Worm (Caenorhabditis elegans): ENCODE measurements around the gene egl-23.

egl-23 gene

ce11 chrIV:14033502-14033751 lies 44.5 kb downstream of the egl-23 start:
- TF ChIP-seq mep-1 (tag; optimal IDR thresholded peaks at IDR 0.05) (no peak), zip-8 (tag; optimal IDR thresholded peaks at IDR 0.05) (peak; percentile 5)

ce11 chrIV:14033752-14034570 lies 45.1 kb downstream of the egl-23 start:
- peak; percentile 98 for TF ChIP-seq cnd-1 (tag; optimal IDR thresholded peaks at IDR 0.05)
- TF ChIP-seq sem-2 (GFP tag; optimal IDR thresholded peaks at IDR 0.05), result peak; percentile 97
- TF ChIP-seq nhr-76 (tag; optimal IDR thresholded peaks at IDR 0.05), result no peak
- TF ChIP-seq ham-2 (GFP tag; optimal IDR thresholded peaks at IDR 0.05), result peak; percentile 93
- TF ChIP-seq nhr-28 (tag; optimal IDR thresholded peaks at IDR 0.05), result peak; percentile 85
- peak; percentile 98 for TF ChIP-seq M03D4.4 (tag; optimal IDR thresholded peaks at IDR 0.05)
- TF ChIP-seq hlh-1 (tag; optimal IDR thresholded peaks at IDR 0.05), result peak; percentile 78
- TF ChIP-seq mab-5 (tag; optimal IDR thresholded peaks at IDR 0.05), result peak; percentile 47
- TF ChIP-seq blmp-1 (tag; optimal IDR thresholded peaks at IDR 0.05), result peak; percentile 78
- peak; percentile 55 for TF ChIP-seq elt-3 (tag; optimal IDR thresholded peaks at IDR 0.05)
- TF ChIP-seq unc-62 (GFP tag; optimal IDR thresholded peaks at IDR 0.05), result peak; percentile 62
- peak; percentile 81 for TF ChIP-seq ces-1 (GFP tag; optimal IDR thresholded peaks at IDR 0.05)
- peak; percentile 79 for TF ChIP-seq nhr-12 (tag; optimal IDR thresholded peaks at IDR 0.05)
- TF ChIP-seq mls-2 (tag; optimal IDR thresholded peaks at IDR 0.05), result peak; percentile 99
- TF ChIP-seq tbx-8 (GFP tag; optimal IDR thresholded peaks at IDR 0.05), result peak; percentile 98
- peak; percentile 47 for TF ChIP-seq nhr-2 (tag; optimal IDR thresholded peaks at IDR 0.05)
- TF ChIP-seq bed-3 (GFP tag; optimal IDR thresholded peaks at IDR 0.05), result peak; percentile 81
- peak; percentile 86 for TF ChIP-seq nhr-237 (tag; optimal IDR thresholded peaks at IDR 0.05)
- peak; percentile 96 for TF ChIP-seq ztf-11 (tag; optimal IDR thresholded peaks at IDR 0.05)
- TF ChIP-seq elt-1 (tag; optimal IDR thresholded peaks at IDR 0.05; ENCODE audit: borderline replicate concordance, insufficient read depth), result peak; percentile 37
- TF ChIP-seq ceh-39 (tag; optimal IDR thresholded peaks at IDR 0.05), result peak; percentile 85
- peak; percentile 93 for TF ChIP-seq lin-32 (GFP tag; optimal IDR thresholded peaks at IDR 0.05)
- peak; percentile 81 for TF ChIP-seq lsy-2 (tag; optimal IDR thresholded peaks at IDR 0.05)
- peak; percentile 97 for TF ChIP-seq drap-1 (GFP tag; optimal IDR thresholded peaks at IDR 0.05)
- peak; percentile 99 for TF ChIP-seq sptf-1 (tag; optimal IDR thresholded peaks at IDR 0.05)
- peak; percentile 94 for TF ChIP-seq flh-1 (GFP tag; optimal IDR thresholded peaks at IDR 0.05)
- no peak for TF ChIP-seq lin-13 (tag; optimal IDR thresholded peaks at IDR 0.05)
- TF ChIP-seq pha-4 (tag; optimal IDR thresholded peaks at IDR 0.05), result peak; percentile 50
- TF ChIP-seq ceh-43 (GFP tag; optimal IDR thresholded peaks at IDR 0.05), result peak; percentile 95
- no peak for TF ChIP-seq snpc-4 (tag; optimal IDR thresholded peaks at IDR 0.05)
- peak; percentile 84 for TF ChIP-seq mep-1 (tag; optimal IDR thresholded peaks at IDR 0.05)
- peak; percentile 98 for TF ChIP-seq unc-120 (tag; optimal IDR thresholded peaks at IDR 0.05; ENCODE audit: poor library complexity, severe bottlenecking)
- peak; percentile 82 for TF ChIP-seq unc-39 (tag; optimal IDR thresholded peaks at IDR 0.05)
- TF ChIP-seq zip-8 (tag; optimal IDR thresholded peaks at IDR 0.05), result no peak
- peak; percentile 100 for TF ChIP-seq ceh-83 (GFP tag; optimal IDR thresholded peaks at IDR 0.05)

ce11 chrIV:14034571-14034954 lies 45.7 kb downstream of the egl-23 start:
- TF ChIP-seq unc-62 (GFP tag; optimal IDR thresholded peaks at IDR 0.05), result no peak
- no peak for TF ChIP-seq drap-1 (GFP tag; optimal IDR thresholded peaks at IDR 0.05)
- no peak for TF ChIP-seq blmp-1 (tag; optimal IDR thresholded peaks at IDR 0.05)
- TF ChIP-seq snpc-4 (tag; optimal IDR thresholded peaks at IDR 0.05), result no peak
- no peak for TF ChIP-seq ceh-43 (GFP tag; optimal IDR thresholded peaks at IDR 0.05)
- TF ChIP-seq nhr-237 (tag; optimal IDR thresholded peaks at IDR 0.05), result no peak
- no peak for TF ChIP-seq hlh-1 (tag; optimal IDR thresholded peaks at IDR 0.05)
- no peak for TF ChIP-seq sptf-1 (tag; optimal IDR thresholded peaks at IDR 0.05)
- TF ChIP-seq M03D4.4 (tag; optimal IDR thresholded peaks at IDR 0.05), result no peak
- TF ChIP-seq elt-3 (tag; optimal IDR thresholded peaks at IDR 0.05), result no peak
- TF ChIP-seq nhr-28 (tag; optimal IDR thresholded peaks at IDR 0.05), result no peak
- TF ChIP-seq zip-8 (tag; optimal IDR thresholded peaks at IDR 0.05), result no peak
- no peak for TF ChIP-seq mab-5 (tag; optimal IDR thresholded peaks at IDR 0.05)
- no peak for TF ChIP-seq nhr-76 (tag; optimal IDR thresholded peaks at IDR 0.05)
- TF ChIP-seq bed-3 (GFP tag; optimal IDR thresholded peaks at IDR 0.05), result no peak

All from whole organism, mixed stage, embryonic.